Fruit fly (Drosophila melanogaster) whole organism, pupa: Measurements from ENCODE around the gene CG13786.

Experiments
- CG10348 ChIP-seq: fragments of 200-800 bp; sonication (Bioruptor generic); IDR thresholded peaks from 2 replicates; pipeline ENCODE4 v1.3.6; 2022; ENCODE audit warnings: missing biosample characterization, missing genetic modification characterization
- CG12605 ChIP-seq: fragments of 200-800 bp; sonication (Bioruptor generic); IDR thresholded peaks from 2 replicates; pipeline ENCODE4 v1.3.6; 2022; ENCODE audit warnings: missing biosample characterization, missing genetic modification characterization
- CG13204 ChIP-seq: fragments of 200-800 bp; sonication (Bioruptor generic); optimal IDR thresholded peaks from 2 replicates; lab custom pipeline; 2018; ENCODE audit warnings: missing biosample characterization, mild to moderate bottlenecking, missing genetic modification characterization, moderate library complexity
- CG14655 ChIP-seq: fragments of 200-800 bp; sonication (Bioruptor generic); optimal IDR thresholded peaks from 3 replicates; lab custom pipeline; 2017; ENCODE audit warnings: mild to moderate bottlenecking, missing biosample characterization, missing genetic modification reagents, missing genetic modification characterization
- CG15710 ChIP-seq: fragments of 200-800 bp; sonication (Bioruptor generic); optimal IDR thresholded peaks from 2 replicates; lab custom pipeline; 2018; ENCODE audit warnings: missing biosample characterization, mild to moderate bottlenecking, missing genetic modification characterization, moderate library complexity
- CG17806 ChIP-seq: fragments of 200-800 bp; sonication (Bioruptor generic); optimal IDR thresholded peaks from 2 replicates; lab custom pipeline; 2018; ENCODE audit warnings: missing biosample characterization, mild to moderate bottlenecking, missing genetic modification characterization, moderate library complexity
- CG32121 ChIP-seq: fragments of 200-800 bp; sonication (Bioruptor generic); IDR thresholded peaks from 2 replicates; pipeline ENCODE4 v1.3.6; 2022; ENCODE audit warnings: missing biosample characterization, missing genetic modification characterization
- CG34367 ChIP-seq: fragments of 200-800 bp; sonication (Bioruptor generic); optimal IDR thresholded peaks from 2 replicates; lab custom pipeline; 2018; ENCODE audit warnings: missing biosample characterization, mild to moderate bottlenecking, missing genetic modification characterization
- CG4496 ChIP-seq: fragments of 200-800 bp; sonication (Bioruptor generic); IDR thresholded peaks from 3 replicates; pipeline ENCODE4 v1.3.6; 2022; ENCODE audit warnings: missing biosample characterization, missing genetic modification characterization
- CG8159 ChIP-seq: fragments of 200-800 bp; sonication (Bioruptor generic); optimal IDR thresholded peaks from 3 replicates; lab custom pipeline; 2018; ENCODE audit warnings: missing biosample characterization, mild to moderate bottlenecking, missing genetic modification characterization, moderate library complexity
- CG8301 ChIP-seq: fragments of 200-800 bp; sonication (Bioruptor generic); optimal IDR thresholded peaks from 2 replicates; lab custom pipeline; 2018; ENCODE audit warnings: missing biosample characterization, mild to moderate bottlenecking, missing genetic modification characterization
- CG9948 ChIP-seq: fragments of 200-800 bp; sonication (Bioruptor generic); optimal IDR thresholded peaks from 2 replicates; lab custom pipeline; 2018; ENCODE audit warnings: missing biosample characterization, mild to moderate bottlenecking, missing genetic modification characterization, moderate library complexity
- D1 ChIP-seq: fragments of 200-800 bp; sonication (Bioruptor generic); optimal IDR thresholded peaks from 2 replicates; lab custom pipeline; 2018; ENCODE audit warnings: missing biosample characterization, mild to moderate bottlenecking, missing genetic modification characterization, moderate library complexity
- EcR ChIP-seq: fragments of 200-800 bp; sonication (Bioruptor generic); optimal IDR thresholded peaks from 3 replicates; lab custom pipeline; 2019; ENCODE audit warnings: missing biosample characterization, missing genetic modification characterization, mild to moderate bottlenecking, moderate library complexity, missing genetic modification reagents
- Ets98B ChIP-seq: fragments of 200-800 bp; sonication (Bioruptor generic); IDR thresholded peaks from 2 replicates; pipeline ENCODE4 v1.3.6; 2022; ENCODE audit warnings: missing biosample characterization, missing genetic modification characterization
- Pif1A ChIP-seq: fragments of 200-800 bp; sonication (Bioruptor generic); optimal IDR thresholded peaks from 3 replicates; lab custom pipeline; 2016; ENCODE audit warnings: missing biosample characterization, missing genetic modification characterization
- Pif1B ChIP-seq: fragments of 200-800 bp; sonication (Bioruptor generic); optimal IDR thresholded peaks from 3 replicates; lab custom pipeline; 2016; ENCODE audit warnings: missing biosample characterization, missing genetic modification characterization
- Snoo ChIP-seq: fragments of 200-800 bp; sonication (Bioruptor generic); optimal IDR thresholded peaks from 3 replicates; lab custom pipeline; 2017; ENCODE audit warnings: missing biosample characterization, mild to moderate bottlenecking, missing genetic modification characterization, inconsistent platforms
- fd96Ca ChIP-seq: fragments of 200-800 bp; sonication (Bioruptor generic); IDR thresholded peaks from 3 replicates; pipeline ENCODE4 v1.3.6; 2022; ENCODE audit warnings: missing biosample characterization, missing genetic modification characterization
- gl ChIP-seq: fragments of 200-800 bp; sonication (Bioruptor generic); optimal IDR thresholded peaks from 2 replicates; lab custom pipeline; 2018; ENCODE audit warnings: missing biosample characterization, mild to moderate bottlenecking, missing genetic modification characterization
- rn ChIP-seq: fragments of 200-800 bp; sonication (Bioruptor generic); IDR thresholded peaks from 2 replicates; pipeline ENCODE4 v1.3.6; 2022; ENCODE audit warnings: missing biosample characterization, missing genetic modification characterization

The CG13786 gene

DNA sequence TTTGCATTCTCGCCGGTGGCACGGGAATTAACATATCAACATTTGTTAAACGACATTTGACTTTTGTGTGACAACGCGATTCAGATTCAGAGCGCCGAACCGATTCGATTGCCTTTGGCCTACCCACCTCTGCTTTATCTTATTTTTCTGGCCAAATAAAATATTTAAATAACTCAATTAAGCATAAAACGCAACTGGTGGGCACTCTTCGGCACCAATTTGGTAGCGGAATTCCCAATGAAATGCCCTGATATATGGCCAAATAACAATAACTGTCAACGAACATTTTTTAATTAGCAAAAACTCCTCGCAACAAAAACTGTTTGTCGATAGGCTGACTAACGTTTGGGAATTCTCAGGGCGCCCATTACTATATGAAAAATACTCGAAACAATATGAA is 31.3 kb upstream of the CG13786 start:
- no peak for TF ChIP-seq CG8159 (tag; lab: Kevin White, UChicago)
- no peak for TF ChIP-seq D1 (tag; lab: Kevin White, UChicago)
- no peak for TF ChIP-seq gl
- TF ChIP-seq CG13204 (GFP tag; lab: Kevin White, UChicago), result no peak
- TF ChIP-seq CG34367, result no peak
- TF ChIP-seq Pif1A (GFP tag; lab: Kevin White, UChicago), result no peak
- TF ChIP-seq Snoo (tag; lab: Kevin White, UChicago), result no peak
- no peak for TF ChIP-seq CG17806
- TF ChIP-seq Pif1B (GFP tag; lab: Kevin White, UChicago), result no peak
- TF ChIP-seq CG4496, result no peak
- TF ChIP-seq rn (GFP tag; lab: Robert Waterston, UW), result no peak

- TF ChIP-seq CG4496, result 0 out of 3 replicates have a peak, but pooled peaks have one; percentile 11
- peak; percentile 12 for TF ChIP-seq CG34367
- no peak for TF ChIP-seq CG17806
- TF ChIP-seq CG10348 (GFP tag; lab: Robert Waterston, UW), result no peak
- no peak for TF ChIP-seq CG13204 (GFP tag; lab: Kevin White, UChicago)
- TF ChIP-seq CG8159 (tag; lab: Kevin White, UChicago), result peak; percentile 55
- peak; percentile 15 for TF ChIP-seq CG15710
- peak; percentile 19 for TF ChIP-seq Pif1A (GFP tag; lab: Kevin White, UChicago)
- TF ChIP-seq CG8301 (tag; lab: Kevin White, UChicago), result no peak
- TF ChIP-seq Ets98B (GFP tag; lab: Robert Waterston, UW), result no peak
Measured at dm6 chr2L:7282128-7282527, 29.3 kb upstream of the CG13786 start.

DNA sequence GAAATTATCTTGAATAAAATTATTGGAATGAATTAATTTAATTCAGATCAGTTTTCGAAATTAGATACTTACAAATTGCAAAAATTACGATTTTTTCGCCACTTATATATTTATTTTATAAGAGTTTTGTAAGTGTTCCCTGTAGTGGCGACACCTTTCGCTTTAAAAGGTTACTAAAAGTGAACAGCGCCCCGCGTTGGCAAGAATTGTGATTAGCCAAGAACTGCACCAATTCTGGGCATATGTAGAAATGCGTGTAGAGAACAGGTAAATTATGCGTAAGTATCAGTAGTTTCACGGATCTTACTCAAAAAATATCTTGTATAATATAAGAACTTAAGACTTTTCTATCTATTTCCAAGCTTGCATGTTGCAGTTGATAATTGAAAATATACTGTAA is 28.6 kb upstream of the CG13786 start:
- no peak for TF ChIP-seq Pif1B (GFP tag; lab: Kevin White, UChicago)
- TF ChIP-seq CG9948 (tag; lab: Kevin White, UChicago), result no peak
- no peak for TF ChIP-seq fd96Ca (GFP tag; lab: Robert Waterston, UW)
- no peak for TF ChIP-seq CG15710
- TF ChIP-seq CG14655 (GFP tag; lab: Kevin White, UChicago), result no peak
- TF ChIP-seq CG8301 (tag; lab: Kevin White, UChicago), result no peak
- no peak for TF ChIP-seq CG8159 (tag; lab: Kevin White, UChicago)
- TF ChIP-seq EcR, result no peak
- no peak for TF ChIP-seq CG32121

DNA sequence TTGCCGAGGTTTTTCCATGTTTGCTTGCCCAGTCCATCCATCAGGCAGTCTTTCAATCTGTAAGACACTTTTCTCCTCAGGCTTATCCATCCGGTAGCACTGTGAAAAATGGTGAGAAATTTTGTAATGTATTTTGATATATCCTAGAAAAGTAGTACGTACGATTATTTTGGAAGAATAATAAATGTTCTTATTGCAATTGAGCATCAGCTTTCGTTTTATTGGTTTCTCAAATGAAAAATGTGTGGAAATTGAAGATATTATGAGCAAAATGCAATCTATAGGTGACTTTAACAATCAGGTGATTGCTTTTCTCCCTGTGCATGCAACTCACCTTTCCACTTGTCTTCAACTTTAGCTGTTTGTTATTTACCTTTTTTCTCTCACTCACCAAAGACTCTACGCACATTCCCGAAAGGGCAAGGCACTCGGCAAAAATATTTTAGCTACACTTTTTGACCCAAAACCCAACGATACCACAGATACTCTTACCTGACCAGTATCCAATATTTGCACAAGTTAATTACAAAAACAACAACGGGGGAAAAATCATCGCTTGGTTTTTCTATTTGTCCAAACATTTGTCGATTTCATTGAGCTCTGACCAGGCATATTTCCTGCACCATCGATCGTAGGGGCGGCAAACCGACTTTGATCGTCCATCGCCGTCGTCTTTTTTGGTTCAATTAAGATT is 24.9 kb upstream of the CG13786 start:
- TF ChIP-seq CG17806 (no peak), CG8301 (tag; lab: Kevin White, UChicago) (peak; percentile 41), CG4496 (no peak), D1 (tag; lab: Kevin White, UChicago) (no peak), rn (GFP tag; lab: Robert Waterston, UW) (no peak), CG34367 (no peak), EcR (no peak), CG14655 (GFP tag; lab: Kevin White, UChicago) (peak; percentile 45), Ets98B (GFP tag; lab: Robert Waterston, UW) (0 out of 2 replicates have a peak, but pooled peaks have one; percentile 7), Pif1B (GFP tag; lab: Kevin White, UChicago) (no peak), CG8159 (tag; lab: Kevin White, UChicago) (no peak)

DNA sequence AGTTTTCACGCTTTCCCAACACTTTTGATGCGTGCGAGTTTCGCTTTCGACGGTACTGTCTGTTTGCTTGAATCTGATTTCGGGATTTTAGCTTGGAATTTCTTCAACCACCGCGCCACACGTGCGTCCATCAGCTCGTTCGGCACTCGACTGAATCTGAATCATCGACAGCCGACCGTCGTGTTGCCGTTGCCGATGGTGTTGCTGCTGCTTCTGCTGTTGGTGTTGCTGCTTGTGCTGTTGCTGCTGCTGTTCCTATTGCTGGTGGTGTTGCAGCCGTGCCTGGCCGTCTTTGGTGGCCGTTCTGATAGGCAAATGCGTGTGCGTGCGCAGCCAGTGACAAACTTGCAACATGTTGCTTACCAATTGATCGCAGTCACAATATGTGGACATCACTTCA is 24.2 kb upstream of the CG13786 start, which contains the start of gene Wnt4:
Wnt4 (minus strand) TSS at position 155 of the 400 bp plus-strand sequence.
- TF ChIP-seq Pif1A (GFP tag; lab: Kevin White, UChicago), result no peak
- peak; percentile 18 for TF ChIP-seq CG13204 (GFP tag; lab: Kevin White, UChicago)
- no peak for TF ChIP-seq Pif1B (GFP tag; lab: Kevin White, UChicago)
- TF ChIP-seq CG8301 (tag; lab: Kevin White, UChicago), result no peak
- TF ChIP-seq CG14655 (GFP tag; lab: Kevin White, UChicago), result no peak
- TF ChIP-seq CG8159 (tag; lab: Kevin White, UChicago), result no peak
- TF ChIP-seq CG17806, result no peak
- TF ChIP-seq CG12605 (GFP tag; lab: Robert Waterston, UW), result no peak
- TF ChIP-seq D1 (tag; lab: Kevin White, UChicago), result no peak
- TF ChIP-seq Snoo (tag; lab: Kevin White, UChicago), result no peak
- no peak for TF ChIP-seq CG15710
- TF ChIP-seq CG4496, result no peak
- TF ChIP-seq CG32121, result 0 out of 2 replicates have a peak, but pooled peaks have one; percentile 25
- no peak for TF ChIP-seq fd96Ca (GFP tag; lab: Robert Waterston, UW)
- TF ChIP-seq rn (GFP tag; lab: Robert Waterston, UW), result no peak
- no peak for TF ChIP-seq gl
- TF ChIP-seq CG9948 (tag; lab: Kevin White, UChicago), result no peak
- TF ChIP-seq CG10348 (GFP tag; lab: Robert Waterston, UW), result no peak
- peak; percentile 5; the same call in 1 of the 2 replicates for TF ChIP-seq Ets98B (GFP tag; lab: Robert Waterston, UW)
- TF ChIP-seq EcR, result no peak
- no peak for TF ChIP-seq CG34367

dm6 chr2L:7272452-7272851 is 19.7 kb upstream of the CG13786 start:
- TF ChIP-seq CG9948 (tag; lab: Kevin White, UChicago), result no peak
- TF ChIP-seq CG8159 (tag; lab: Kevin White, UChicago), result no peak
- no peak for TF ChIP-seq CG8301 (tag; lab: Kevin White, UChicago)
